Fruit fly (Drosophila melanogaster): Measurements from ENCODE around the gene CG4935.

CG4935 gene

DNA sequence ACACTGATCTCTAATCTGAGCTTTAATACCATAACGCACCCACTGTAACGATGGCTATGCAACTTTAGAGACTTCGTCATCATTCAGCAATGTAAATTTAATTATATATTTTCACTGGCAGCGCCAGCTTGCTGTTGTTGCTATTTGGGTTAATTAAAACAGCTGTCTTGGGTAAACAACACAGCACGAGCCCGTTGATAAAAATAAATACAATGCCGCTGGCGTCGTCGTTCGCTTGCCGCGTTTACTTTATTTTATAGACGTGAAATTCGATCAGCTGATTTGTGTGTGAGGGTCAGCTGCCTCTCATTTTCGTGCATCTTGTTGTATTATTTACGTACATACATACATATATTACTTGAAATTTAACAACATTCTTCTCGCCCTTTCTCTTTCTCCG lies 10.8 kb downstream of the CG4935 start:
- peak; percentile 8 for TF ChIP-seq pad (GFP tag; optimal IDR thresholded peaks at IDR 0.05)
- peak; percentile 11 for TF ChIP-seq CG1620 (GFP tag; optimal IDR thresholded peaks at IDR 0.05)
- peak; percentile 56 for TF ChIP-seq ovo (GFP tag; optimal IDR thresholded peaks at IDR 0.05)
- peak; percentile 33 for TF ChIP-seq Mnt (GFP tag; optimal IDR thresholded peaks at IDR 0.05)
- peak; percentile 82 for TF ChIP-seq cic (GFP tag; optimal IDR thresholded peaks at IDR 0.05)
- no peak for TF ChIP-seq Crg-1 (GFP tag; optimal IDR thresholded peaks at IDR 0.05)
- no peak for TF ChIP-seq bab1 (GFP tag; optimal IDR thresholded peaks at IDR 0.05)
- no peak for TF ChIP-seq CG11617 (GFP tag; optimal IDR thresholded peaks at IDR 0.05)
- TF ChIP-seq CG5204 (GFP tag; optimal IDR thresholded peaks at IDR 0.05), result no peak
- TF ChIP-seq cnc (optimal IDR thresholded peaks at IDR 0.05), result no peak
- peak; percentile 60 for TF ChIP-seq CG7101 (tag; optimal IDR thresholded peaks at IDR 0.05)
- TF ChIP-seq Clk (GFP tag; optimal IDR thresholded peaks at IDR 0.05), result no peak
- TF ChIP-seq tj (GFP tag; optimal IDR thresholded peaks at IDR 0.05), result no peak
- no peak for TF ChIP-seq CG7045 (GFP tag; optimal IDR thresholded peaks at IDR 0.05)
- TF ChIP-seq toe (GFP tag; optimal IDR thresholded peaks at IDR 0.05), result peak; percentile 31
- no peak for TF ChIP-seq CG33017 (tag; optimal IDR thresholded peaks at IDR 0.05)
- peak; percentile 17 for TF ChIP-seq CG12768 (GFP tag; optimal IDR thresholded peaks at IDR 0.05)
- TF ChIP-seq Hr96 (GFP tag; optimal IDR thresholded peaks at IDR 0.05), result no peak
- TF ChIP-seq CG14711 (tag; optimal IDR thresholded peaks at IDR 0.05), result peak; percentile 28
- peak; percentile 86 for TF ChIP-seq kay (GFP tag; ENCODE audit: borderline replicate concordance)

DNA sequence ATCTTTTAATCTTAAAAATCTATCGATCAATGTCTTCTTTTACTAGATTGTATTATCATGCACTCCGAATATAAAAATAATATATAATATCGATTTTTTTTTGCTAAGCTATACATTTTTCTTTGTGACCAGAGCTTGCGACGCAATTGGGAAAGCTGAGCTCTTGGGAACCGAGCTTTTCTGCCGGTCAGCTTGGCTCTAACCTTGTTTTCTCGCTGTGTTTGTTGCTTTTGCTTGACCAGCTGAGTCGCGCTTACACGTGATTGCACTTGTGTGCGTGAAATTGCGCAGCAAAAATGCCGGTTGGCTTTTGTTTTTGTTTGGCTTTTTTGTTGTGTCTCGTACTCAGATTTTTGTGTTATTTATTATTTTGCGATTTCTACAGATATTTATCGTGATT lies 11.5 kb downstream of the CG4935 start:
- TF ChIP-seq CG14711 (tag; optimal IDR thresholded peaks at IDR 0.05) (no peak), toe (GFP tag; optimal IDR thresholded peaks at IDR 0.05) (no peak), CG12768 (GFP tag; optimal IDR thresholded peaks at IDR 0.05) (no peak), tj (GFP tag; optimal IDR thresholded peaks at IDR 0.05) (peak; percentile 92), CG1620 (GFP tag; optimal IDR thresholded peaks at IDR 0.05) (no peak), Crg-1 (GFP tag; optimal IDR thresholded peaks at IDR 0.05) (no peak), CG33017 (tag; optimal IDR thresholded peaks at IDR 0.05) (peak; percentile 1), pad (GFP tag; optimal IDR thresholded peaks at IDR 0.05) (no peak), cnc (optimal IDR thresholded peaks at IDR 0.05) (no peak), CG7101 (tag; optimal IDR thresholded peaks at IDR 0.05) (no peak), CG11617 (GFP tag; optimal IDR thresholded peaks at IDR 0.05) (no peak), kay (GFP tag; ENCODE audit: borderline replicate concordance) (peak; percentile 53), CG5204 (GFP tag; optimal IDR thresholded peaks at IDR 0.05) (no peak), Hr96 (GFP tag; optimal IDR thresholded peaks at IDR 0.05) (no peak), bab1 (GFP tag; optimal IDR thresholded peaks at IDR 0.05) (no peak), Clk (GFP tag; optimal IDR thresholded peaks at IDR 0.05) (no peak), CG7045 (GFP tag; optimal IDR thresholded peaks at IDR 0.05) (no peak), cic (GFP tag; optimal IDR thresholded peaks at IDR 0.05) (peak; percentile 31), Mnt (GFP tag; optimal IDR thresholded peaks at IDR 0.05) (peak; percentile 6), ovo (GFP tag; optimal IDR thresholded peaks at IDR 0.05) (no peak)

DNA sequence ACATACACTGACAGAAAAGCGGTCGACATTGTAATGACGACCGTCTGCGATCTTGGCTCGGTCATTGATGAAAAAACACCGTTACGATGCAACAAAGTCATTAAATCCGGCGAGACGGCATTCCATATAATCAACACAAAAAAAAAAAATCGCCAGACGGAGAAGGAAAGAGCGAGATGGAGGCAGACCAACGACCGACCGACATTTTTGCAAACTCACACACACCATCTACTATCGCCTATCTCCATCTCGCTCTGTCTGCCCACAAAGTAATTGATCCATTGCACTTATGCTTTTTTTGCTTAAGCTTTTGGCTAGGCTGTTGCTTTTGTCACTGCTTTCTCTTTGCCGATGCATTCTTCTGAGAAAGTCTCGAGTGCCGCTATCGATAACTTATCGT lies 12.2 kb downstream of the CG4935 start:
- TF ChIP-seq cic (GFP tag; optimal IDR thresholded peaks at IDR 0.05) (peak; percentile 5), bab1 (GFP tag; optimal IDR thresholded peaks at IDR 0.05) (no peak), CG14711 (tag; optimal IDR thresholded peaks at IDR 0.05) (no peak), CG5204 (GFP tag; optimal IDR thresholded peaks at IDR 0.05) (no peak), kay (GFP tag; ENCODE audit: borderline replicate concordance) (no peak), Hr96 (GFP tag; optimal IDR thresholded peaks at IDR 0.05) (no peak), CG12768 (GFP tag; optimal IDR thresholded peaks at IDR 0.05) (no peak), CG7045 (GFP tag; optimal IDR thresholded peaks at IDR 0.05) (no peak), CG1620 (GFP tag; optimal IDR thresholded peaks at IDR 0.05) (no peak), Mnt (GFP tag; optimal IDR thresholded peaks at IDR 0.05) (no peak), Crg-1 (GFP tag; optimal IDR thresholded peaks at IDR 0.05) (no peak), cnc (optimal IDR thresholded peaks at IDR 0.05) (no peak), ovo (GFP tag; optimal IDR thresholded peaks at IDR 0.05) (peak; percentile 24), toe (GFP tag; optimal IDR thresholded peaks at IDR 0.05) (no peak), tj (GFP tag; optimal IDR thresholded peaks at IDR 0.05) (peak; percentile 70), pad (GFP tag; optimal IDR thresholded peaks at IDR 0.05) (peak; percentile 14), CG7101 (tag; optimal IDR thresholded peaks at IDR 0.05) (no peak), CG11617 (GFP tag; optimal IDR thresholded peaks at IDR 0.05) (no peak)

DNA sequence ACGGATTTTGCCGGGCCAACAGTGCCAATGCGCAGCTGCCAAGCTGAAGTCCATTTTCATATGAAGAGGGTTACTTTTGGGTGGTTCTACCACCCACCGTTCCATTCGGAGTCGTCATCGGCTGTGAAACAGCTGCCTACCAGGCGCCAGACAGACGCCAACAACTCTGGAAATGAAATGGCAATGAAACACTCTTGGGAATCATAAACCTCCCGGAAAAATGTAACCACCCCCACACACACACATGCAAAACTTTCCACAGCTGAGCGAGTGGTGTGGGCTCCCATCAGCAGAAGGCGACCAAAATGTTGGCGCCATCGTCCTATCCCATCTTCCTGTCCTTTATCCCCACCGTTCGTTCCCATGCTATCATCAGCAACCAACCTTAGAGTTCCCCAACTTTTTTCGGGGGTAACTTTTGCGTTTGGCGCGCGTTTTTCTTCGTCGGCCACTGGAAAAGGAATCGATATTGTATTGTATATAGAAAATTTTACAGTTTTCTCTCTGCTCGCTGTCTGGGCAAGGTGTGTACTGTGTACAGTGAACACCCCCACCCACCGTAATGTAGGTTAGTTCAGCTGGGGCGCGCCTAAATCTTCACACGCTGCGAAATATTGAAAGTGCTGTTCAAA lies 13.4 kb downstream of the CG4935 start:
- TF ChIP-seq Mnt (GFP tag; optimal IDR thresholded peaks at IDR 0.05), result no peak
- no peak for TF ChIP-seq kay (GFP tag; ENCODE audit: borderline replicate concordance)
- no peak for TF ChIP-seq Crg-1 (GFP tag; optimal IDR thresholded peaks at IDR 0.05)
- no peak for TF ChIP-seq CG11617 (GFP tag; optimal IDR thresholded peaks at IDR 0.05)
- no peak for TF ChIP-seq pad (GFP tag; optimal IDR thresholded peaks at IDR 0.05)
- no peak for TF ChIP-seq Clk (GFP tag; optimal IDR thresholded peaks at IDR 0.05)
- no peak for TF ChIP-seq CG14711 (tag; optimal IDR thresholded peaks at IDR 0.05)
- TF ChIP-seq tj (GFP tag; optimal IDR thresholded peaks at IDR 0.05), result no peak
- TF ChIP-seq CG5204 (GFP tag; optimal IDR thresholded peaks at IDR 0.05), result no peak
- no peak for TF ChIP-seq cnc (optimal IDR thresholded peaks at IDR 0.05)
- no peak for TF ChIP-seq toe (GFP tag; optimal IDR thresholded peaks at IDR 0.05)
- TF ChIP-seq Hr96 (GFP tag; optimal IDR thresholded peaks at IDR 0.05), result no peak
- no peak for TF ChIP-seq ovo (GFP tag; optimal IDR thresholded peaks at IDR 0.05)

DNA sequence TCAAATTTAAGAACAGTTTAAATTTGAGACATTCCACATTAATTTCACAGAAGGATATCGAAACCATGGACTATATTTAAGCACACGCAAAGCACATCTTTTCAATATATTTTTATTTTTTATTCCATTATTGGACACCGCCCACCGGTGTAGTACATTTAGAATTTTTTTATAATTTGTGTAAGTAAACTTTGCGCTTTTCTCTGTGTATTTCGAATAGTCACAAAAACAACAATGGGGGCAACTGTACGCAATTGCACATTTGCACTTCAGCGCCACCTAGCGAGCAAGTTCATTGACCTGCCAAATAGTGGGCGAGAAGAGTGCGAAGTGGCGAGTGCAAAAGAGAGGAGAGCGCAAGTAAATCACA lies 13.9 kb downstream of the CG4935 start:
- TF ChIP-seq pad (GFP tag; optimal IDR thresholded peaks at IDR 0.05), result peak; percentile 15
- TF ChIP-seq toe (GFP tag; optimal IDR thresholded peaks at IDR 0.05), result no peak
- TF ChIP-seq CG7101 (tag; optimal IDR thresholded peaks at IDR 0.05), result peak; percentile 26
- TF ChIP-seq CG14711 (tag; optimal IDR thresholded peaks at IDR 0.05), result peak; percentile 2
- peak; percentile 30 for TF ChIP-seq Clk (GFP tag; optimal IDR thresholded peaks at IDR 0.05)
- no peak for TF ChIP-seq kay (GFP tag; ENCODE audit: borderline replicate concordance)
- no peak for TF ChIP-seq CG33017 (tag; optimal IDR thresholded peaks at IDR 0.05)
- peak; percentile 30 for TF ChIP-seq CG11617 (GFP tag; optimal IDR thresholded peaks at IDR 0.05)
- peak; percentile 24 for TF ChIP-seq tj (GFP tag; optimal IDR thresholded peaks at IDR 0.05)
- TF ChIP-seq CG5204 (GFP tag; optimal IDR thresholded peaks at IDR 0.05), result peak; percentile 31
- TF ChIP-seq CG7045 (GFP tag; optimal IDR thresholded peaks at IDR 0.05), result peak; percentile 7
- TF ChIP-seq CG12768 (GFP tag; optimal IDR thresholded peaks at IDR 0.05), result no peak

Measured in whole organism, adult.